Worm (Caenorhabditis elegans) whole organism, L4 larva: ENCODE data around the gene fbxa-151.

Source experiments
- arid-1 ChIP-seq: fragments of 200-800 bp; sonication (Bioruptor generic); conservative IDR thresholded peaks from 2 replicates; pipeline ENCODE4 v1.3.6; 2022; ENCODE audit warnings: missing genetic modification reagents, missing genetic modification characterization, missing compliant biosample characterization
- dmd-9 ChIP-seq: fragments of 200-800 bp; sonication (Bioruptor generic); IDR thresholded peaks from 2 replicates; pipeline ENCODE4 v1.3.6; 2022; ENCODE audit warnings: missing genetic modification reagents, missing genetic modification characterization, missing compliant biosample characterization
- egl-27 ChIP-seq: sonication (generic microtip); optimal IDR thresholded peaks from 3 replicates; lab custom pipeline; 2017; ENCODE audit warnings: missing biosample characterization, missing genetic modification reagents, missing genetic modification characterization
- fos-1 ChIP-seq: fragments of 150-350 bp; optimal IDR thresholded peaks from 2 replicates; lab custom pipeline; 2014; ENCODE audit warnings: missing biosample characterization, missing genetic modification characterization
- jun-1 ChIP-seq: fragments of 150-350 bp; optimal IDR thresholded peaks from 2 replicates; lab custom pipeline; 2014; ENCODE audit warnings: missing biosample characterization, missing genetic modification reagents, missing genetic modification characterization
- mdl-1 ChIP-seq, 2 experiments: fragments of 150-350 bp in 1 of 2; sonication (generic microtip) in 1 of 2; optimal IDR thresholded peaks; 2 replicates each; lab custom pipeline; 2014 to 2017; ENCODE audit warnings: missing biosample characterization in 2 of 2, missing genetic modification characterization in 2 of 2
- zag-1 ChIP-seq: fragments of 150-350 bp; optimal IDR thresholded peaks from 2 replicates; lab custom pipeline; 2014; ENCODE audit warnings: missing biosample characterization, missing genetic modification characterization
- zfp-3 ChIP-seq: fragments of 200-800 bp; sonication (Bioruptor generic); conservative IDR thresholded peaks from 2 replicates; pipeline ENCODE4 v1.3.6; 2022; ENCODE audit warnings: missing genetic modification reagents, missing genetic modification characterization, missing compliant biosample characterization
- ztf-11 ChIP-seq: fragments of 150-350 bp; optimal IDR thresholded peaks from 2 replicates; lab custom pipeline; 2014; ENCODE audit warnings: missing biosample characterization, missing genetic modification characterization

ce11 chrIII:1314283-1314682, 47.6 kb upstream of the fbxa-151 start:
- no peak for TF ChIP-seq fos-1 (tag; lab: Kevin White, UChicago)
- no peak for TF ChIP-seq egl-27 (tag; lab: Kevin White, UChicago)
- TF ChIP-seq arid-1, result no peak
- no peak for TF ChIP-seq dmd-9 (GFP tag; lab: Robert Waterston, UW)
- TF ChIP-seq zfp-3 (GFP tag; lab: Robert Waterston, UW), result no peak
- TF ChIP-seq zag-1 (tag; lab: Kevin White, UChicago), result no peak
- TF ChIP-seq ztf-11, result no peak
- TF ChIP-seq jun-1 (tag; lab: Kevin White, UChicago), result no peak
- no peak for TF ChIP-seq mdl-1 (tag; optimal IDR thresholded peaks at IDR 0.05; lab: Kevin White, UChicago)
